Worm (Caenorhabditis elegans) whole organism, L4 larva: ENCODE results near the gene T05A12.4.

ENCODE experiments used
- D1046.2 ChIP-seq: fragments of 200-800 bp; sonication (Bioruptor generic); IDR thresholded peaks from 2 replicates; pipeline ENCODE4 v1.3.6; 2022; ENCODE audit warnings: missing genetic modification characterization, missing compliant biosample characterization
- F10B5.3 ChIP-seq: sonication (generic microtip); optimal IDR thresholded peaks from 2 replicates; lab custom pipeline; 2016; ENCODE audit warnings: mild to moderate bottlenecking, missing genetic modification characterization, missing compliant biosample characterization
- F44E2.7 ChIP-seq: fragments of 200-800 bp; sonication (Bioruptor generic); IDR thresholded peaks from 2 replicates; pipeline ENCODE4 v2.1.2; 2022; ENCODE audit warnings: missing genetic modification characterization, missing compliant biosample characterization
- Y75B8A.6 ChIP-seq: fragments of 200-800 bp; sonication (Bioruptor generic); IDR thresholded peaks from 2 replicates; pipeline ENCODE4 v1.3.6; 2022; ENCODE audit warnings: missing genetic modification reagents, missing genetic modification characterization, missing compliant biosample characterization
- ZK337.2 ChIP-seq: fragments of 200-800 bp; sonication (Bioruptor generic); IDR thresholded peaks from 2 replicates; pipeline ENCODE4 v1.3.6; 2022; ENCODE audit warnings: missing genetic modification reagents, missing genetic modification characterization, missing compliant biosample characterization
- aha-1 ChIP-seq: fragments of 150-350 bp; peaks from one replicate; lab custom pipeline; 2014; ENCODE audit warnings: missing biosample characterization, missing genetic modification characterization
- aly-2 ChIP-seq: sonication (generic microtip); optimal IDR thresholded peaks from 2 replicates; lab custom pipeline; 2018; ENCODE audit warnings: missing biosample characterization, missing genetic modification characterization
- ceh-28 ChIP-seq: fragments of 150-350 bp; optimal IDR thresholded peaks from 2 replicates; lab custom pipeline; 2014; ENCODE audit warnings: missing biosample characterization, missing genetic modification reagents, missing genetic modification characterization
- ceh-82 ChIP-seq: sonication (generic microtip); optimal IDR thresholded peaks from 2 replicates; lab custom pipeline; 2017; ENCODE audit warnings: missing biosample characterization, missing genetic modification characterization
- daf-16 ChIP-seq, 3 experiments: sonication (generic microtip); optimal IDR thresholded peaks; 2 replicates each; lab custom pipeline; 2016 to 2017; ENCODE audit warnings: missing genetic modification characterization in 3 of 3, missing genetic modification reagents in 3 of 3, mild to moderate bottlenecking in 2 of 3, missing compliant biosample characterization in 2 of 3, missing biosample characterization in 1 of 3, moderate library complexity in 1 of 3
- daf-19 ChIP-seq: fragments of 200-800 bp; sonication (Bioruptor generic); conservative IDR thresholded peaks from 2 replicates; pipeline ENCODE4 v1.3.6; 2022; ENCODE audit warnings: missing genetic modification characterization, missing compliant biosample characterization
- duxl-1 ChIP-seq: sonication (generic microtip); optimal IDR thresholded peaks from 2 replicates; lab custom pipeline; 2016; ENCODE audit warnings: mild to moderate bottlenecking, missing genetic modification characterization, moderate library complexity, missing compliant biosample characterization; ENCODE audit not compliant: poor library complexity
- egl-27 ChIP-seq: sonication (generic microtip); optimal IDR thresholded peaks from 3 replicates; lab custom pipeline; 2017; ENCODE audit warnings: missing biosample characterization, missing genetic modification reagents, missing genetic modification characterization
- fos-1 ChIP-seq: fragments of 150-350 bp; optimal IDR thresholded peaks from 2 replicates; lab custom pipeline; 2014; ENCODE audit warnings: missing biosample characterization, missing genetic modification characterization
- hif-1 ChIP-seq, 2 experiments: sonication (generic microtip); optimal IDR thresholded peaks; 2 replicates each; lab custom pipeline; 2016 to 2017; ENCODE audit warnings: missing compliant biosample characterization in 2 of 2, missing genetic modification characterization in 2 of 2, missing genetic modification reagents in 2 of 2, missing genotype in 2 of 2, mild to moderate bottlenecking in 1 of 2
- jun-1 ChIP-seq: fragments of 150-350 bp; optimal IDR thresholded peaks from 2 replicates; lab custom pipeline; 2014; ENCODE audit warnings: missing biosample characterization, missing genetic modification reagents, missing genetic modification characterization
- lim-7 ChIP-seq: fragments of 200-800 bp; sonication (Bioruptor generic); IDR thresholded peaks from 2 replicates; pipeline ENCODE4 v1.3.6; 2022; ENCODE audit warnings: missing genetic modification characterization, missing compliant biosample characterization
- lin-39 ChIP-seq: fragments of 150-350 bp; optimal IDR thresholded peaks from 2 replicates; lab custom pipeline; 2014; ENCODE audit warnings: missing biosample characterization, missing genetic modification reagents, missing genetic modification characterization
- madf-9 ChIP-seq: fragments of 200-800 bp; sonication (Bioruptor generic); conservative IDR thresholded peaks from 2 replicates; pipeline ENCODE4 v1.3.6; 2022; ENCODE audit warnings: missing genetic modification reagents, missing genetic modification characterization, missing compliant biosample characterization
- mep-1 ChIP-seq: fragments of 150-350 bp; sonication (generic microtip); optimal IDR thresholded peaks from 3 replicates; lab custom pipeline; 2014; ENCODE audit warnings: missing biosample characterization, missing genetic modification characterization
- mes-2 ChIP-seq: sonication (generic microtip); optimal IDR thresholded peaks from 2 replicates; lab custom pipeline; 2016; ENCODE audit warnings: missing genotype, mild to moderate bottlenecking, missing genetic modification characterization, missing compliant biosample characterization; ENCODE audit not compliant: poor library complexity, severe bottlenecking
- nhr-11 ChIP-seq: fragments of 150-350 bp; optimal IDR thresholded peaks from 2 replicates; lab custom pipeline; 2014; ENCODE audit warnings: missing biosample characterization, missing genetic modification characterization
- nhr-25 ChIP-seq: sonication (generic microtip); optimal IDR thresholded peaks from 2 replicates; lab custom pipeline; 2017; ENCODE audit warnings: missing genetic modification characterization, mild to moderate bottlenecking, missing compliant biosample characterization, antibody characterized with exemption, moderate library complexity, borderline replicate concordance; ENCODE audit not compliant: insufficient read depth
- nhr-28 ChIP-seq: fragments of 150-350 bp; optimal IDR thresholded peaks from 2 replicates; lab custom pipeline; 2014; ENCODE audit warnings: missing biosample characterization, missing genetic modification characterization
- nhr-42 ChIP-seq: fragments of 200-800 bp; sonication (Bioruptor generic); IDR thresholded peaks from 2 replicates; pipeline ENCODE4 v1.3.6; 2022; ENCODE audit warnings: missing genetic modification characterization, missing compliant biosample characterization
- nhr-6 ChIP-seq: fragments of 150-350 bp; optimal IDR thresholded peaks from 2 replicates; lab custom pipeline; 2014; ENCODE audit warnings: missing biosample characterization, missing genetic modification characterization
- php-3 ChIP-seq: fragments of 200-800 bp; sonication (Bioruptor generic); IDR thresholded peaks from 2 replicates; pipeline ENCODE4 v1.3.6; 2022; ENCODE audit warnings: missing genetic modification reagents, missing genetic modification characterization, missing compliant biosample characterization
- rbr-2 ChIP-seq: sonication (generic microtip); optimal IDR thresholded peaks from 2 replicates; lab custom pipeline; 2016; ENCODE audit warnings: missing genotype, missing genetic modification characterization, missing compliant biosample characterization
- saeg-2 ChIP-seq: fragments of 200-800 bp; sonication (Bioruptor generic); IDR thresholded peaks from 2 replicates; pipeline ENCODE4 v1.3.6; 2022; ENCODE audit warnings: missing genetic modification reagents, missing genetic modification characterization, missing compliant biosample characterization
- set-16 ChIP-seq: fragments of 200-800 bp; sonication (Bioruptor generic); IDR thresholded peaks from 2 replicates; pipeline ENCODE4 v1.3.6; 2022; ENCODE audit warnings: missing genetic modification reagents, missing genetic modification characterization, missing compliant biosample characterization
- snpc-4 ChIP-seq: fragments of 150-350 bp; optimal IDR thresholded peaks from 2 replicates; lab custom pipeline; 2014; ENCODE audit warnings: missing biosample characterization, missing genetic modification characterization
- tra-1 ChIP-seq: fragments of 200-800 bp; sonication (Bioruptor generic); IDR thresholded peaks from 2 replicates; pipeline ENCODE4 v1.3.6; 2022; ENCODE audit warnings: missing genetic modification reagents, missing genetic modification characterization, missing compliant biosample characterization
- unc-130 ChIP-seq: sonication (generic microtip); optimal IDR thresholded peaks from 2 replicates; lab custom pipeline; 2016; ENCODE audit warnings: missing genetic modification reagents, missing genetic modification characterization, missing compliant biosample characterization
- unc-62 ChIP-seq, 3 experiments: fragments of 150-350 bp in 1 of 3; sonication (generic microtip); optimal IDR thresholded peaks in 2 of 3; peaks in 1 of 3; 1 replicate in 1 of 3; 2 replicates in 2 of 3; lab custom pipeline; 2014 to 2017; ENCODE audit warnings: missing biosample characterization in 3 of 3, missing genetic modification characterization in 3 of 3, missing genetic modification reagents in 3 of 3, missing genotype in 1 of 3
- zag-1 ChIP-seq: fragments of 150-350 bp; optimal IDR thresholded peaks from 2 replicates; lab custom pipeline; 2014; ENCODE audit warnings: missing biosample characterization, missing genetic modification characterization
- zfp-2 ChIP-seq: sonication (generic microtip); optimal IDR thresholded peaks from 2 replicates; lab custom pipeline; 2016; ENCODE audit warnings: mild to moderate bottlenecking, missing genetic modification characterization, missing compliant biosample characterization
- zfp-3 ChIP-seq: fragments of 200-800 bp; sonication (Bioruptor generic); conservative IDR thresholded peaks from 2 replicates; pipeline ENCODE4 v1.3.6; 2022; ENCODE audit warnings: missing genetic modification reagents, missing genetic modification characterization, missing compliant biosample characterization
- zip-2 ChIP-seq: fragments of 150-350 bp; optimal IDR thresholded peaks from 2 replicates; lab custom pipeline; 2014; ENCODE audit warnings: missing biosample characterization, missing genetic modification characterization

Gene T05A12.4

DNA sequence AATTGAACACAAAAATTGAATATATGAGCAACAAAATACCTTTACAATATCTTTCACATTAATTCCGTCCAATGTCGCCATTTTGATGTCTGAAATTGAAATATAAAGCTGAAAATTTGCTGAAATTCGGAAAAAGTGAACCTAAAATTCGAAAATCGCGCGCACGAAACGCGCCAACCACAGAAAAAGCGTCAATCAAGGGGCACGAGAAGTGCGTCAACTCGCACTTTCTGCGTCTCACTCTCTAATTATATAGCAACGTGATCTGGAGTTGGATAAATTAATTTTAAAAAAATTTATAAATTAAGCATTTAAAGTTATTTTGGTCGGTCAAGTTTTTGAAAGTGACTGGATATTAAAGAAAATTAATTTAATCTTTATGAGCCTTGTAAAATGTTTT, 31.6 kb downstream of the T05A12.4 start, which contains the start of gene ruvb-2 (continued):
- no peak for TF ChIP-seq mes-2 (tag; lab: Kevin White, UChicago)
- TF ChIP-seq jun-1: peak; percentile 11
- peak; percentile 21 for TF ChIP-seq zfp-2 (tag; lab: Kevin White, UChicago)
- TF ChIP-seq egl-27: no peak
- peak; percentile 91 for TF ChIP-seq mep-1 (tag; lab: Kevin White, UChicago)
- TF ChIP-seq F10B5.3 (tag; lab: Kevin White, UChicago): no peak
- no peak for TF ChIP-seq snpc-4
- peak in 1 of 2 experiments; percentile 91 for TF ChIP-seq unc-62 (GFP tag; optimal IDR thresholded peaks at IDR 0.05 in 1 of 2; lab: Kevin White, UChicago)
- no peak for TF ChIP-seq unc-62 (tag; optimal IDR thresholded peaks at IDR 0.05; lab: Kevin White, UChicago)
- no peak for TF ChIP-seq D1046.2 (GFP tag; lab: Robert Waterston, UW)
- peak; percentile 33; the same call in 1 of the 2 replicates for TF ChIP-seq nhr-42 (GFP tag; lab: Robert Waterston, UW)
- TF ChIP-seq aha-1: peak; percentile 97
- TF ChIP-seq Y75B8A.6 (GFP tag; lab: Robert Waterston, UW): no peak
- TF ChIP-seq ceh-82 (tag; lab: Kevin White, UChicago): no peak
- no peak for TF ChIP-seq saeg-2 (GFP tag; lab: Robert Waterston, UW)
- no peak for TF ChIP-seq set-16 (GFP tag; lab: Robert Waterston, UW)
- TF ChIP-seq hif-1 (tag; optimal IDR thresholded peaks at IDR 0.05; lab: Kevin White, UChicago): peak in 1 of 2 experiments; percentile 60
- TF ChIP-seq php-3 (GFP tag; lab: Robert Waterston, UW): no peak
- TF ChIP-seq duxl-1: peak; percentile 71
- TF ChIP-seq madf-9 (GFP tag; lab: Robert Waterston, UW): no peak
- TF ChIP-seq zip-2 (tag; lab: Kevin White, UChicago): no peak
- TF ChIP-seq rbr-2 (tag; lab: Kevin White, UChicago): peak; percentile 85
- no peak for TF ChIP-seq lin-39
- no peak for TF ChIP-seq nhr-25 (tag; lab: Kevin White, UChicago)
- TF ChIP-seq nhr-11: peak; percentile 70
- no peak for TF ChIP-seq zag-1 (tag; lab: Kevin White, UChicago)
- TF ChIP-seq ZK337.2 (GFP tag; lab: Robert Waterston, UW): no peak
- TF ChIP-seq ceh-28 (tag; lab: Kevin White, UChicago): no peak
- no peak for TF ChIP-seq lim-7 (GFP tag; lab: Robert Waterston, UW)
- TF ChIP-seq zfp-3 (GFP tag; lab: Robert Waterston, UW): no peak

- TF ChIP-seq tra-1 (GFP tag; lab: Robert Waterston, UW) (0 out of 2 replicates have a peak, but pooled peaks have one; percentile 8), daf-19 (no peak)
These were observed 32.3 kb downstream of the T05A12.4 start, which contains the start of gene T22D1.18 for ce11 chrIV:6920063-6920462. Gene T22D1.18 (minus strand): TSS chrIV:6920163.

DNA sequence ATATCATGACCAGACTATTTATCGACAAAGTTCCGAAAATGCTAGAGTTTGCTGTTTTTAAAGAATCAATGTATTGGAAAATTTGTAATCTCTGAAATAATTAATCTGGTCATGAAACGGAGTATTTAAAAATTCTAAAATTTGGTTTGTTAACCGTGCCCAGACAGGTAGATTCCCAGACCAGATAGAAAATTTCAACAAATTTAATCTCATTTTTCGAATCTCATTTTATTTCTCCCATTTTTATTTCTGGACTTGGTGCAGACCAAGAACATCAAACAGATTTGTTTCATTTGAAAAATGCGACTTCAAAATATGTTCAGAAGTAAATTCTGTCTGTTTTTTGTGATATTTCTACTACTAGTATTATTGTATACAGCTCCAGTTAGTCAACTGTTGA, 35.3 kb downstream of the T05A12.4 start, which contains the start of gene T22D1.1:
Gene T22D1.1, plus strand, starts transcription at position 301 of the 400 bp plus-strand sequence.
- TF ChIP-seq madf-9 (GFP tag; lab: Robert Waterston, UW) (no peak), unc-130 (no peak), aly-2 (no peak), nhr-28 (tag; lab: Kevin White, UChicago) (no peak), daf-16 (GFP tag; optimal IDR thresholded peaks at IDR 0.05; lab: Kevin White, UChicago) (no peak), daf-16 (tag; optimal IDR thresholded peaks at IDR 0.05; lab: Kevin White, UChicago) (no peak), F44E2.7 (no peak), nhr-6 (tag; lab: Kevin White, UChicago) (no peak), fos-1 (no peak), zag-1 (tag; lab: Kevin White, UChicago) (no peak)
- TF ChIP-seq, all 104 proteins: peak for 0
